Worm (Caenorhabditis elegans) whole organism, mixed stage, embryonic: ENCODE results near the gene fbxa-107.

ENCODE experiments used
- drap-1 ChIP-seq: fragments of 200-800 bp; sonication (Bioruptor generic); optimal IDR thresholded peaks from 3 replicates; lab custom pipeline; 2018; ENCODE audit warnings: mild to moderate bottlenecking, missing genetic modification characterization, missing compliant biosample characterization
- elt-1 ChIP-seq: sonication (generic microtip); optimal IDR thresholded peaks from 2 replicates; lab custom pipeline; 2017; ENCODE audit warnings: missing genetic modification characterization, mild to moderate bottlenecking, missing compliant biosample characterization, antibody characterized with exemption, moderate library complexity, borderline replicate concordance; ENCODE audit not compliant: insufficient read depth
- elt-3 ChIP-seq: fragments of 150-350 bp; optimal IDR thresholded peaks from 2 replicates; lab custom pipeline; 2014; ENCODE audit warnings: missing biosample characterization, missing genetic modification characterization
- ham-2 ChIP-seq: fragments of 200-800 bp; sonication (Bioruptor generic); optimal IDR thresholded peaks from 2 replicates; lab custom pipeline; 2018; ENCODE audit warnings: mild to moderate bottlenecking, missing genetic modification characterization, missing compliant biosample characterization
- mep-1 ChIP-seq: fragments of 150-350 bp; optimal IDR thresholded peaks from 2 replicates; lab custom pipeline; 2017; ENCODE audit warnings: missing biosample characterization, missing genetic modification reagents, missing genetic modification characterization, inconsistent platforms
- nhr-12 ChIP-seq: fragments of 150-350 bp; optimal IDR thresholded peaks from 2 replicates; lab custom pipeline; 2014; ENCODE audit warnings: missing biosample characterization, missing genetic modification characterization
- nhr-28 ChIP-seq: fragments of 150-350 bp; optimal IDR thresholded peaks from 2 replicates; lab custom pipeline; 2014; ENCODE audit warnings: missing biosample characterization, missing genetic modification characterization
- pha-4 ChIP-seq: fragments of 150-350 bp; optimal IDR thresholded peaks from 2 replicates; lab custom pipeline; 2018; ENCODE audit warnings: missing biosample characterization, missing genetic modification reagents, missing genetic modification characterization
- snpc-4 ChIP-seq: fragments of 150-350 bp; optimal IDR thresholded peaks from 2 replicates; lab custom pipeline; 2014; ENCODE audit warnings: missing biosample characterization, missing genetic modification characterization
- sptf-1 ChIP-seq: sonication (generic microtip); optimal IDR thresholded peaks from 2 replicates; lab custom pipeline; 2017; ENCODE audit warnings: mild to moderate bottlenecking, missing genetic modification characterization, moderate library complexity, missing compliant biosample characterization

DNA sequence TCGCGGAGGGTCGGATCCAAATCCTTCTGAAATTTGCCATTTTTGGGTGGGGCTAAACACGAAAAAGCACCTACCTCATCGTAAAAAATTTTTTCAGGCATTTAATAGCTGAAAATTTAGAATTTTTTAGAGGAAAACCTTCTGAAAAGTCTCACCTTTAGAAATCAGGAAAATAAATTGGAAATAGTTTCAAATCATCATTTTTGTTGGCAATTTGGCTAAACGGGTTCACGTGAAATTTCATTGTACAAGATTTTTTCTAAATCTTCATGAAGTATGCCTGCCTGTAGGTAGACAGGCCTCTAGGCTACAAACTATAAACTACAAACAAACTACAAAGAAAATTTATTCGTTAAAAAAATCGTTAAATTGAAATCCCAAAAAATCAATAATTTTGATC, 44.5 kb downstream of the fbxa-107 start, which contains the start of gene C14A6.7:
- no peak for TF ChIP-seq elt-3 (tag; lab: Kevin White, UChicago)
- TF ChIP-seq pha-4 (tag; lab: Kevin White, UChicago), result no peak
- no peak for TF ChIP-seq nhr-28 (tag; lab: Kevin White, UChicago)
- TF ChIP-seq mep-1, result no peak
- no peak for TF ChIP-seq snpc-4 (tag; lab: Kevin White, UChicago)
- no peak for TF ChIP-seq ham-2
- TF ChIP-seq elt-1 (tag; lab: Kevin White, UChicago), result no peak
- TF ChIP-seq drap-1 (GFP tag; lab: Kevin White, UChicago), result no peak
- TF ChIP-seq sptf-1 (tag; lab: Kevin White, UChicago), result no peak
- no peak for TF ChIP-seq nhr-12 (tag; lab: Kevin White, UChicago)
